Fruit fly (Drosophila melanogaster) whole organism, adult: ENCODE results near the gene Neurochondrin.

Source experiments
- CG11617 ChIP-seq: fragments of 200-800 bp; sonication (Bioruptor generic); optimal IDR thresholded peaks from 2 replicates; lab custom pipeline; 2017; ENCODE audit warnings: mild to moderate bottlenecking, missing biosample characterization, missing genetic modification reagents, missing genetic modification characterization
- CG12768 ChIP-seq: fragments of 200-800 bp; sonication (Bioruptor generic); optimal IDR thresholded peaks from 2 replicates; lab custom pipeline; 2017; ENCODE audit warnings: missing biosample characterization, missing genetic modification characterization, mild to moderate bottlenecking, moderate library complexity, missing genetic modification reagents
- CG5204 ChIP-seq: fragments of 200-800 bp; sonication (Bioruptor generic); optimal IDR thresholded peaks from 2 replicates; lab custom pipeline; 2016; ENCODE audit warnings: missing biosample characterization, missing genetic modification characterization
- Clk ChIP-seq: fragments of 200-800 bp; sonication (Bioruptor generic); optimal IDR thresholded peaks from 2 replicates; lab custom pipeline; 2017; ENCODE audit warnings: missing biosample characterization, missing genetic modification characterization
- Crg-1 ChIP-seq: fragments of 200-800 bp; sonication (Bioruptor generic); optimal IDR thresholded peaks from 2 replicates; lab custom pipeline; 2016; ENCODE audit warnings: missing biosample characterization, missing genetic modification characterization
- Hr96 ChIP-seq: fragments of 200-800 bp; sonication (Bioruptor generic); optimal IDR thresholded peaks from 2 replicates; lab custom pipeline; 2016; ENCODE audit warnings: missing biosample characterization, missing genetic modification characterization
- cic ChIP-seq: fragments of 200-800 bp; sonication (Bioruptor generic); optimal IDR thresholded peaks from 2 replicates; lab custom pipeline; 2017; ENCODE audit warnings: missing biosample characterization, mild to moderate bottlenecking, missing genetic modification characterization, moderate library complexity
- cnc ChIP-seq, 2 experiments: fragments of >200 bp; optimal IDR thresholded peaks; 2 replicates each; lab custom pipeline; 2017
- kay ChIP-seq: fragments of 200-800 bp; sonication (Bioruptor generic); peaks from one replicate; lab custom pipeline; 2016; ENCODE audit warnings: missing biosample characterization, missing genetic modification characterization, borderline replicate concordance
- pad ChIP-seq: fragments of 200-800 bp; sonication (Bioruptor generic); optimal IDR thresholded peaks from 3 replicates; lab custom pipeline; 2017; ENCODE audit warnings: missing biosample characterization, missing genetic modification characterization, mild to moderate bottlenecking, moderate library complexity, missing genetic modification reagents
- toe ChIP-seq: fragments of 200-800 bp; sonication (Bioruptor generic); optimal IDR thresholded peaks from 2 replicates; lab custom pipeline; 2016; ENCODE audit warnings: missing biosample characterization, missing genetic modification characterization

DNA sequence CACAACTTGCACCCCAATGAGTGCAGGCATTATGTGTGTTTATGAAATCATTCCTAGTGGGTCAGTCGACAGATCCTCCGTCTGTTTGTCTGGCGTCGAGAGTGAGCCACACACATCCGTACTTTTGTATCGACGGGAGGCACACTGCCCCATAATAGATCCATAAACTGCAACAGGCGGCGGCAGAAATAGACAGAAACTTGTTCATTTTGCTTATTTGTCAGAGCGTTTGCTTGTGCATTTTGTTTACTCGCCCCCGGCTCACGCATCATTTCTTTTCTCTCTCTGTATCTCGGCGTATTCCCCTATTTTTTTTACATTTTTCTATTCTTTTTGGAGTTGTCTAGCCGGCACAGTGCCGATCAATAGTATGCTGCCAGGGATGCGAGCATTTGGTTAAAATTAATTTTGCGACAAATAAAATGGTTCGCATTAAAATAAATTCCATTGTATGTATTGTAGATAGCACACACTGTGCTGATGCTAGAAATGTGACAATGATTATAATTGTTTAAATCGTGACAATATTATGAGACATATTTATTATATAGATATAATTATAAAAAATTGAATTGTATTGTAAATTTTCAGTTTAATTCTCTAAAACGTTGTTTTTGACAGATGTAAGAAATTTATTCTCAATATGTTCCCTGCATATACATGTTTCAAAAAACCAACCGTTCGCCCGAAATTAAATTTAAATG lies 13.7 kb downstream of the Neurochondrin start:
- TF ChIP-seq CG11617 (GFP tag; lab: Kevin White, UChicago) = no peak
- no peak for TF ChIP-seq cnc (optimal IDR thresholded peaks at IDR 0.05; lab: Kevin White, UChicago)
- no peak for TF ChIP-seq cic
- no peak for TF ChIP-seq Clk (GFP tag; lab: Kevin White, UChicago)
- no peak for TF ChIP-seq CG12768 (GFP tag; lab: Kevin White, UChicago)
- TF ChIP-seq kay (GFP tag; lab: Kevin White, UChicago) = no peak
- TF ChIP-seq Hr96 (GFP tag; lab: Kevin White, UChicago) = no peak
- TF ChIP-seq CG5204 = no peak
- no peak for TF ChIP-seq toe (GFP tag; lab: Kevin White, UChicago)
- no peak for TF ChIP-seq Crg-1 (GFP tag; lab: Kevin White, UChicago)
- no peak for TF ChIP-seq pad (GFP tag; lab: Kevin White, UChicago)
